Worm (Caenorhabditis elegans) whole organism, L2 larva: Measurements from ENCODE around the gene nhr-143.
A peak's percentile ranks its signal among the peaks of the same experiment; 100 is the strongest.

Experiments used
- C34F6.9 ChIP-seq: fragments of 150-350 bp; optimal IDR thresholded peaks from 2 replicates; lab custom pipeline; 2014; ENCODE audit warnings: missing biosample characterization, missing genetic modification characterization
- F13H6.1 ChIP-seq: sonication (generic microtip); optimal IDR thresholded peaks from 2 replicates; lab custom pipeline; 2016; ENCODE audit warnings: missing genetic modification characterization, missing compliant biosample characterization
- Y55F3AM.14 ChIP-seq: fragments of 200-800 bp; sonication (Bioruptor generic); optimal IDR thresholded peaks from 2 replicates; lab custom pipeline; 2018; ENCODE audit warnings: mild to moderate bottlenecking, missing genetic modification characterization, missing compliant biosample characterization
- ZK546.5 ChIP-seq: sonication (generic microtip); optimal IDR thresholded peaks from 2 replicates; lab custom pipeline; 2017; ENCODE audit warnings: missing biosample characterization, missing genetic modification characterization
- aly-2 ChIP-seq: fragments of 150-350 bp; optimal IDR thresholded peaks from 2 replicates; lab custom pipeline; 2014; ENCODE audit warnings: missing biosample characterization, missing genetic modification characterization
- ama-1 ChIP-seq: fragments of 150-350 bp; optimal IDR thresholded peaks from 2 replicates; lab custom pipeline; 2018; ENCODE audit warnings: inconsistent platforms
- blmp-1 ChIP-seq: sonication (generic microtip); optimal IDR thresholded peaks from 2 replicates; lab custom pipeline; 2017; ENCODE audit warnings: missing genetic modification characterization, mild to moderate bottlenecking, missing compliant biosample characterization, antibody characterized with exemption, moderate library complexity; ENCODE audit not compliant: insufficient read depth
- ceh-16 ChIP-seq: fragments of 150-350 bp; optimal IDR thresholded peaks from 2 replicates; lab custom pipeline; 2014; ENCODE audit warnings: missing biosample characterization, missing genetic modification characterization
- ceh-82 ChIP-seq: fragments of 150-350 bp; optimal IDR thresholded peaks from 2 replicates; lab custom pipeline; 2014; ENCODE audit warnings: missing biosample characterization, missing genetic modification characterization
- crh-2 ChIP-seq: sonication (generic microtip); optimal IDR thresholded peaks from 2 replicates; lab custom pipeline; 2017; ENCODE audit warnings: missing biosample characterization, missing genetic modification characterization
- dmd-4 ChIP-seq: sonication (generic microtip); optimal IDR thresholded peaks from 2 replicates; lab custom pipeline; 2017; ENCODE audit warnings: missing biosample characterization, missing genetic modification characterization
- egl-27 ChIP-seq: sonication (generic microtip); optimal IDR thresholded peaks from 3 replicates; lab custom pipeline; 2017; ENCODE audit warnings: missing biosample characterization, missing genetic modification reagents, missing genetic modification characterization
- elt-1 ChIP-seq: fragments of 150-350 bp; optimal IDR thresholded peaks from 2 replicates; lab custom pipeline; 2014; ENCODE audit warnings: missing biosample characterization, missing genetic modification characterization
- elt-3 ChIP-seq: sonication (generic microtip); optimal IDR thresholded peaks from 2 replicates; lab custom pipeline; 2017; ENCODE audit warnings: missing biosample characterization, missing genetic modification characterization
- fos-1 ChIP-seq: fragments of 150-350 bp; optimal IDR thresholded peaks from 2 replicates; lab custom pipeline; 2014; ENCODE audit warnings: missing biosample characterization, missing genetic modification characterization
- gmeb-1 ChIP-seq: fragments of 150-350 bp; optimal IDR thresholded peaks from 2 replicates; lab custom pipeline; 2014; ENCODE audit warnings: missing biosample characterization, missing genetic modification characterization
- lin-39 ChIP-seq: fragments of 150-350 bp; optimal IDR thresholded peaks from 2 replicates; lab custom pipeline; 2014; ENCODE audit warnings: missing biosample characterization, missing genetic modification reagents, missing genetic modification characterization
- lsy-2 ChIP-seq, 2 experiments: fragments of 150-350 bp in 1 of 2; sonication (generic microtip) in 1 of 2; optimal IDR thresholded peaks; 2 replicates each; lab custom pipeline; 2014 to 2017; ENCODE audit warnings: missing biosample characterization in 2 of 2, missing genetic modification characterization in 2 of 2
- mab-5 ChIP-seq: fragments of 150-350 bp; optimal IDR thresholded peaks from 2 replicates; lab custom pipeline; 2014; ENCODE audit warnings: missing biosample characterization, missing genetic modification characterization
- mbf-1 ChIP-seq: sonication (generic microtip); optimal IDR thresholded peaks from 2 replicates; lab custom pipeline; 2017; ENCODE audit warnings: missing biosample characterization, missing genetic modification characterization
- nhr-10 ChIP-seq: sonication (generic microtip); optimal IDR thresholded peaks from 2 replicates; lab custom pipeline; 2017; ENCODE audit warnings: missing biosample characterization, missing genetic modification characterization
- nhr-12 ChIP-seq: fragments of 150-350 bp; optimal IDR thresholded peaks from 2 replicates; lab custom pipeline; 2014; ENCODE audit warnings: missing biosample characterization, missing genetic modification characterization
- nhr-129 ChIP-seq: fragments of 150-350 bp; optimal IDR thresholded peaks from 2 replicates; lab custom pipeline; 2014; ENCODE audit warnings: missing biosample characterization, missing genetic modification characterization
- nhr-21 ChIP-seq: fragments of 150-350 bp; optimal IDR thresholded peaks from 2 replicates; lab custom pipeline; 2014; ENCODE audit warnings: missing biosample characterization, missing genetic modification characterization
- nhr-23 ChIP-seq: fragments of 150-350 bp; optimal IDR thresholded peaks from 2 replicates; lab custom pipeline; 2014; ENCODE audit warnings: missing biosample characterization, missing genetic modification reagents, missing genetic modification characterization
- nhr-25 ChIP-seq: fragments of 150-350 bp; sonication (generic microtip); optimal IDR thresholded peaks from 3 replicates; lab custom pipeline; 2014; ENCODE audit warnings: missing biosample characterization, missing genetic modification characterization
- nhr-6 ChIP-seq: fragments of 150-350 bp; optimal IDR thresholded peaks from 2 replicates; lab custom pipeline; 2014; ENCODE audit warnings: missing biosample characterization, missing genetic modification characterization
- nhr-77 ChIP-seq: fragments of 150-350 bp; optimal IDR thresholded peaks from 2 replicates; lab custom pipeline; 2014; ENCODE audit warnings: missing biosample characterization, missing genetic modification characterization
- peb-1 ChIP-seq: fragments of 150-350 bp; optimal IDR thresholded peaks from 2 replicates; lab custom pipeline; 2014; ENCODE audit warnings: missing biosample characterization, missing genetic modification characterization
- skn-1 ChIP-seq: sonication (generic microtip); optimal IDR thresholded peaks from 2 replicates; lab custom pipeline; 2017; ENCODE audit warnings: missing biosample characterization, missing genetic modification characterization
- sma-3 ChIP-seq: sonication (generic microtip); optimal IDR thresholded peaks from 2 replicates; lab custom pipeline; 2016; ENCODE audit warnings: missing genetic modification reagents, missing genetic modification characterization, missing compliant biosample characterization
- sma-9 ChIP-seq, 2 experiments: fragments of 150-350 bp in 1 of 2; sonication (generic microtip) in 1 of 2; optimal IDR thresholded peaks; 2 replicates each; lab custom pipeline; 2014 to 2016; ENCODE audit warnings: missing genetic modification characterization in 2 of 2, mild to moderate bottlenecking in 1 of 2, missing biosample characterization in 1 of 2, missing compliant biosample characterization in 1 of 2, missing genetic modification reagents in 1 of 2, moderate library complexity in 1 of 2
- snpc-4 ChIP-seq: fragments of 150-350 bp; optimal IDR thresholded peaks from 2 replicates; lab custom pipeline; 2014; ENCODE audit warnings: missing biosample characterization, missing genetic modification characterization
- unc-39 ChIP-seq: fragments of 150-350 bp; optimal IDR thresholded peaks from 2 replicates; lab custom pipeline; 2014; ENCODE audit warnings: missing biosample characterization, missing genetic modification characterization
- unc-55 ChIP-seq: fragments of 150-350 bp; sonication (generic microtip); optimal IDR thresholded peaks from 3 replicates; lab custom pipeline; 2014; ENCODE audit warnings: missing biosample characterization, missing genetic modification reagents, missing genetic modification characterization
- unc-62 ChIP-seq: fragments of 150-350 bp; optimal IDR thresholded peaks from 2 replicates; lab custom pipeline; 2014; ENCODE audit warnings: missing biosample characterization, missing genetic modification reagents, missing genetic modification characterization

nhr-143 gene

ce11 chrV:8936184-8936589, 38.6 kb downstream of the nhr-143 start, which contains the start of gene unc-23 (continued):
- TF ChIP-seq nhr-23 (tag; lab: Kevin White, UChicago) = no peak
- peak; percentile 59 for TF ChIP-seq ceh-16 (tag; lab: Kevin White, UChicago)
- TF ChIP-seq dmd-4 = no peak
- peak; percentile 54 for TF ChIP-seq C34F6.9 (tag; lab: Kevin White, UChicago)
- peak; percentile 68 for TF ChIP-seq egl-27
- TF ChIP-seq mbf-1 (tag; lab: Kevin White, UChicago) = no peak
- TF ChIP-seq elt-1 = no peak
- peak; percentile 51 for TF ChIP-seq Y55F3AM.14
- no peak for TF ChIP-seq ZK546.5 (tag; lab: Kevin White, UChicago)
- no peak for TF ChIP-seq nhr-10

ce11 chrV:8935104-8935503, 39.6 kb downstream of the nhr-143 start:
- TF ChIP-seq C34F6.9 (tag; lab: Kevin White, UChicago) = no peak
- TF ChIP-seq nhr-6 (tag; lab: Kevin White, UChicago) = no peak
- TF ChIP-seq sma-9 (GFP tag; optimal IDR thresholded peaks at IDR 0.05; lab: Kevin White, UChicago) = peak; percentile 64
- no peak for TF ChIP-seq sma-9 (tag; optimal IDR thresholded peaks at IDR 0.05; lab: Kevin White, UChicago)
- TF ChIP-seq nhr-77 (tag; lab: Kevin White, UChicago) = no peak
- TF ChIP-seq ceh-82 = no peak
- TF ChIP-seq fos-1 = peak; percentile 80
- peak; percentile 29 for TF ChIP-seq gmeb-1 (tag; lab: Kevin White, UChicago)
- no peak for TF ChIP-seq F13H6.1 (tag; lab: Kevin White, UChicago)
- TF ChIP-seq nhr-25 (tag; lab: Kevin White, UChicago) = peak; percentile 22
- no peak for TF ChIP-seq nhr-23 (tag; lab: Kevin White, UChicago)
- TF ChIP-seq unc-62 = no peak
- peak in 1 of 2 experiments; percentile 24 for TF ChIP-seq lsy-2 (tag; optimal IDR thresholded peaks at IDR 0.05; lab: Kevin White, UChicago)
- TF ChIP-seq peb-1 (tag; lab: Kevin White, UChicago) = no peak
- TF ChIP-seq sma-3 (GFP tag; lab: Kevin White, UChicago) = peak; percentile 40
- peak; percentile 48 for TF ChIP-seq nhr-129 (tag; lab: Kevin White, UChicago)
- no peak for TF ChIP-seq elt-3 (tag; lab: Kevin White, UChicago)
- TF ChIP-seq aly-2 (tag; lab: Kevin White, UChicago) = no peak
- no peak for TF ChIP-seq lin-39 (tag; lab: Kevin White, UChicago)
- TF ChIP-seq mab-5 (tag; lab: Kevin White, UChicago) = no peak
- TF ChIP-seq unc-55 (GFP tag; lab: Kevin White, UChicago) = no peak
- TF ChIP-seq skn-1 = no peak
- peak; percentile 31 for TF ChIP-seq nhr-21 (tag; lab: Kevin White, UChicago)
- TF ChIP-seq nhr-12 = no peak
- TF ChIP-seq Y55F3AM.14 = no peak
- no peak for TF ChIP-seq ceh-16 (tag; lab: Kevin White, UChicago)
- peak; percentile 77 for TF ChIP-seq ama-1
- no peak for TF ChIP-seq nhr-10
- TF ChIP-seq crh-2 (tag; lab: Kevin White, UChicago) = peak; percentile 36
- TF ChIP-seq snpc-4 (tag; lab: Kevin White, UChicago) = no peak
- TF ChIP-seq blmp-1 (tag; lab: Kevin White, UChicago) = peak; percentile 10
- TF ChIP-seq, all 48 proteins: peak for 11

- TF ChIP-seq unc-55 (GFP tag; lab: Kevin White, UChicago) (no peak), mab-5 (tag; lab: Kevin White, UChicago) (no peak), peb-1 (tag; lab: Kevin White, UChicago) (no peak), sma-3 (GFP tag; lab: Kevin White, UChicago) (peak; percentile 35)
Measured at ce11 chrV:8934264-8934663, 40.5 kb downstream of the nhr-143 start.

DNA sequence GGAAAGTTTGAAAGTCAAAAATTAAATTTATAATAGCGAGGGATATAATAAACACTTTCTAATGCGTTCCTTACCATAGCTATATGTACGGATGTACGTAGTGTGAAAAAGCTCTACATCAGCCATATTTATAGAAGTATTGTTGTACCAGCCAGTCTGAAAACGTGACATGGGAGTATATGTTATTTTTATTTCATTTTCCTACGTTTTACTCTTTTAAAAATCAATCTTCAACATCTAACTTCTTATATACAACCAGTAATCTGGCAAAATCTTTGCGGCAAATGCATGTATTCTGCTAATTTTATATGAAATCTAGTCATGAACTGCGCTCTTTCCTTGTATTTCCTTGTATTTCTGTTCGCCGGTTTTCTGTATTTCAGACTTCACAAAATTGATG, 42.4 kb downstream of the nhr-143 start, which contains the start of gene H14N18.2:
Gene H14N18.2, plus strand, starts transcription at position 301 of the 400 bp plus-strand sequence.
- TF ChIP-seq egl-27 (no peak), nhr-77 (tag; lab: Kevin White, UChicago) (no peak), nhr-25 (tag; lab: Kevin White, UChicago) (no peak), ceh-16 (tag; lab: Kevin White, UChicago) (no peak), unc-62 (no peak), nhr-6 (tag; lab: Kevin White, UChicago) (no peak), peb-1 (tag; lab: Kevin White, UChicago) (no peak), F13H6.1 (tag; lab: Kevin White, UChicago) (no peak), unc-39 (tag; lab: Kevin White, UChicago) (no peak), ZK546.5 (tag; lab: Kevin White, UChicago) (no peak), nhr-10 (no peak), elt-3 (tag; lab: Kevin White, UChicago) (no peak), lin-39 (tag; lab: Kevin White, UChicago) (no peak)
